Worm (Caenorhabditis elegans): ENCODE measurements around the gene C49H3.3.

DNA sequence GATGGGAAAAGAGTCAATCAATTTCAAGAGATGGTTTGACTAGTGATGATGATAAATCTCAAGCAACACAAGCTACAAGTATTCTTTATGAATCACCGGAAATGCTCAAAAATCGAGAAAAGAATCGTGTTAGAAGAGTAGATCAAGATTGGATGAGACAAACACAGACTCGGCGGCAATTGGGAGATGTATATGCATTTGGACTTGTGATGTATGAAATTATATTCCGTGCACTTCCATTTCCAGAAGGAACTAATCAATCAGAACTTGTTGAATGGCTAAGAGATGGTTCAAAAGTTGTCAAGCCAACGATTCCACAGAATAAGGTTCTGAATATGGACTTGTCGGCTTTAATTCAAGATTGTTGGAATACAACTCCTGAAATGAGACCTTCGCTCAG, 7.7 kb downstream of the C49H3.3 start:
- TF ChIP-seq nhr-12 (tag; optimal IDR thresholded peaks at IDR 0.05) (no peak), ceh-82 (tag; optimal IDR thresholded peaks at IDR 0.05) (no peak), nhr-11 (tag; optimal IDR thresholded peaks at IDR 0.05) (no peak), nhr-25 (tag; optimal IDR thresholded peaks at IDR 0.05) (no peak), dmd-4 (tag; optimal IDR thresholded peaks at IDR 0.05) (no peak), unc-62 (GFP tag; optimal IDR thresholded peaks at IDR 0.05) (no peak), unc-39 (tag; optimal IDR thresholded peaks at IDR 0.05) (no peak), aly-2 (tag; optimal IDR thresholded peaks at IDR 0.05) (no peak)
